Worm (Caenorhabditis elegans): ENCODE data around the gene F02A9.7.
A peak's percentile ranks its signal among the peaks of the same experiment; 100 is the strongest.

The F02A9.7 gene

ce11 chrIII:9052371-9052978 lies 23.0 kb downstream of the F02A9.7 start (continued):
- peak; percentile 34 to 47 for TF ChIP-seq lsy-2 (tag; optimal IDR thresholded peaks at IDR 0.05)
- TF ChIP-seq C16A3.4 (tag; optimal IDR thresholded peaks at IDR 0.05), result no peak
- TF ChIP-seq elt-3 (tag; optimal IDR thresholded peaks at IDR 0.05), result no peak
- no peak for TF ChIP-seq unc-62 (GFP tag; optimal IDR thresholded peaks at IDR 0.05)
- TF ChIP-seq fkh-8 (tag; optimal IDR thresholded peaks at IDR 0.05), result peak; percentile 66
- TF ChIP-seq pqm-1 (tag; optimal IDR thresholded peaks at IDR 0.05), result no peak
- TF ChIP-seq nhr-71 (tag; optimal IDR thresholded peaks at IDR 0.05), result peak; percentile 58
- no peak for TF ChIP-seq sox-4 (tag; optimal IDR thresholded peaks at IDR 0.05)
- no peak for TF ChIP-seq ceh-90 (tag; optimal IDR thresholded peaks at IDR 0.05)
- TF ChIP-seq lin-39 (tag; optimal IDR thresholded peaks at IDR 0.05), result no peak
- no peak; the same call in 1 of the 2 replicates for TF ChIP-seq grh-1 (GFP tag; IDR thresholded peaks at IDR 0.05)
- TF ChIP-seq tbx-2 (tag; optimal IDR thresholded peaks at IDR 0.05), result peak; percentile 36
- TF ChIP-seq unc-30 (tag; optimal IDR thresholded peaks at IDR 0.05), result no peak
- no peak for TF ChIP-seq zip-4 (GFP tag; optimal IDR thresholded peaks at IDR 0.05)
- TF ChIP-seq ztf-4 (tag; optimal IDR thresholded peaks at IDR 0.05), result peak; percentile 1
- TF ChIP-seq nhr-20 (tag; optimal IDR thresholded peaks at IDR 0.05), result peak; percentile 57
- TF ChIP-seq nhr-90 (tag; optimal IDR thresholded peaks at IDR 0.05; ENCODE audit: poor library complexity), result no peak
- TF ChIP-seq lin-35 (GFP tag; optimal IDR thresholded peaks at IDR 0.05), result peak; percentile 34 to 43
- no peak for TF ChIP-seq unc-98 (GFP tag; IDR thresholded peaks at IDR 0.05)
- TF ChIP-seq aha-1 (tag; optimal IDR thresholded peaks at IDR 0.05), result no peak
- no peak for TF ChIP-seq hlh-4 (tag; optimal IDR thresholded peaks at IDR 0.05)
- peak; percentile 42 for TF ChIP-seq dsc-1 (tag; optimal IDR thresholded peaks at IDR 0.05)
- peak; percentile 28 for TF ChIP-seq ama-1 (optimal IDR thresholded peaks at IDR 0.05)
- TF ChIP-seq lir-3 (tag; optimal IDR thresholded peaks at IDR 0.05; ENCODE audit: poor library complexity), result no peak
- TF ChIP-seq elt-2 (tag; optimal IDR thresholded peaks at IDR 0.05), result no peak
- peak; percentile 39 for TF ChIP-seq nhr-47 (tag; optimal IDR thresholded peaks at IDR 0.05)
- no peak for TF ChIP-seq nhr-12 (tag; optimal IDR thresholded peaks at IDR 0.05)
- TF ChIP-seq lin-14 (GFP tag; optimal IDR thresholded peaks at IDR 0.05), result peak; percentile 67
- no peak for TF ChIP-seq fos-1 (tag; optimal IDR thresholded peaks at IDR 0.05)
- peak; percentile 17 for TF ChIP-seq lin-13 (GFP tag; optimal IDR thresholded peaks at IDR 0.05)
- peak; percentile 43 for TF ChIP-seq nhr-19 (GFP tag; conservative IDR thresholded peaks at IDR 0.05)
- TF ChIP-seq egl-27 (tag; optimal IDR thresholded peaks at IDR 0.05), result no peak

- TF ChIP-seq efl-1 (optimal IDR thresholded peaks at IDR 0.05) (no peak), efl-1 (GFP tag; optimal IDR thresholded peaks at IDR 0.05 in 1 of 2) (peak in 1 of 2 experiments; percentile 92), ceh-63 (GFP tag; optimal IDR thresholded peaks at IDR 0.05) (peak; percentile 4), grh-1 (GFP tag; IDR thresholded peaks at IDR 0.05) (0 out of 2 replicates have a peak, but pooled peaks have one; percentile 4), efl-3 (GFP tag; optimal IDR thresholded peaks at IDR 0.05) (no peak)
These were observed 23.7 kb downstream of the F02A9.7 start for ce11 chrIII:9051714-9052113.

- TF ChIP-seq ceh-88 (GFP tag; IDR thresholded peaks at IDR 0.05) (peak; percentile 78; the same call in 1 of the 2 replicates), fkh-8 (tag; optimal IDR thresholded peaks at IDR 0.05) (peak; percentile 75), tlp-1 (tag; optimal IDR thresholded peaks at IDR 0.05) (no peak), efl-1 (optimal IDR thresholded peaks at IDR 0.05) (peak; percentile 46 to 66), efl-1 (GFP tag; optimal IDR thresholded peaks at IDR 0.05 in 1 of 2) (peak; percentile 53 to 95), nhr-19 (GFP tag; conservative IDR thresholded peaks at IDR 0.05) (peak; percentile 83), snu-23 (GFP tag; optimal IDR thresholded peaks at IDR 0.05) (peak; percentile 89), nhr-237 (tag; optimal IDR thresholded peaks at IDR 0.05) (peak; percentile 91), nhr-85 (tag) (peak; percentile 95), sup-37 (GFP tag; optimal IDR thresholded peaks at IDR 0.05) (no peak), egl-27 (tag; optimal IDR thresholded peaks at IDR 0.05) (peak in 1 of 2 experiments; percentile 17), nhr-20 (tag; optimal IDR thresholded peaks at IDR 0.05) (peak; percentile 84), unc-86 (tag; optimal IDR thresholded peaks at IDR 0.05) (peak; percentile 4), pqm-1 (tag; optimal IDR thresholded peaks at IDR 0.05) (no peak), fkh-4 (tag; optimal IDR thresholded peaks at IDR 0.05; ENCODE audit: borderline replicate concordance) (no peak), dsc-1 (tag; optimal IDR thresholded peaks at IDR 0.05) (peak; percentile 52), C16A3.4 (tag; optimal IDR thresholded peaks at IDR 0.05) (peak; percentile 76), isw-1 (GFP tag; IDR thresholded peaks at IDR 0.05) (peak; percentile 45), unc-130 (tag; optimal IDR thresholded peaks at IDR 0.05) (no peak), mef-2 (tag; optimal IDR thresholded peaks at IDR 0.05) (no peak), lsy-2 (tag; optimal IDR thresholded peaks at IDR 0.05) (peak; percentile 79 to 87), fos-1 (tag; optimal IDR thresholded peaks at IDR 0.05) (no peak), rnt-1 (tag; optimal IDR thresholded peaks at IDR 0.05) (peak; percentile 75), hpl-2 (GFP tag; optimal IDR thresholded peaks at IDR 0.05) (peak; percentile 35), nhr-47 (tag; optimal IDR thresholded peaks at IDR 0.05) (peak; percentile 68)
These were observed 24.3 kb downstream of the F02A9.7 start for ce11 chrIII:9051119-9051597.
